Fruit fly (Drosophila melanogaster) whole organism, embryonic: Measurements from ENCODE around the gene CG44004.
A peak's percentile ranks its signal among the peaks of the same experiment; 100 is the strongest.

ENCODE experiments used
- ATbp ChIP-seq: fragments of 200-800 bp; sonication (Bioruptor generic); optimal IDR thresholded peaks from 2 replicates; lab custom pipeline; 2017; ENCODE audit warnings: missing biosample characterization, mild to moderate bottlenecking, missing genetic modification characterization, missing genetic modification reagents
- B-H1 ChIP-seq: fragments of 200-800 bp; sonication (Bioruptor generic); IDR thresholded peaks from 3 replicates; pipeline ENCODE4 v1.3.6; 2022; ENCODE audit warnings: missing biosample characterization, missing genetic modification characterization
- Bteb2 ChIP-seq: fragments of 200-800 bp; sonication (Bioruptor generic); optimal IDR thresholded peaks from 2 replicates; lab custom pipeline; 2016; ENCODE audit warnings: missing biosample characterization, missing genetic modification characterization
- CG11504 ChIP-seq: fragments of 200-800 bp; sonication (Bioruptor generic); optimal IDR thresholded peaks from 3 replicates; lab custom pipeline; 2019; ENCODE audit warnings: missing biosample characterization, mild to moderate bottlenecking, missing genetic modification characterization, moderate library complexity
- CG11723 ChIP-seq: fragments of 200-800 bp; sonication (Bioruptor generic); optimal IDR thresholded peaks from 2 replicates; lab custom pipeline; 2017; ENCODE audit warnings: missing biosample characterization, mild to moderate bottlenecking, missing genetic modification characterization
- CG12391 ChIP-seq: fragments of 200-800 bp; sonication (Bioruptor generic); optimal IDR thresholded peaks from 3 replicates; lab custom pipeline; 2018; ENCODE audit warnings: missing biosample characterization, mild to moderate bottlenecking, missing genetic modification characterization, moderate library complexity
- CG14014 ChIP-seq: fragments of 200-800 bp; sonication (Bioruptor generic); IDR thresholded peaks from 2 replicates; pipeline ENCODE4 v1.3.6; 2022; ENCODE audit warnings: missing biosample characterization, missing genetic modification characterization
- CG16779 ChIP-seq: fragments of 200-800 bp; sonication (Bioruptor generic); IDR thresholded peaks from 2 replicates; pipeline ENCODE4 v1.3.6; 2022; ENCODE audit warnings: missing biosample characterization, missing genetic modification characterization
- CG16813 ChIP-seq: fragments of 200-800 bp; sonication (Bioruptor generic); IDR thresholded peaks from 3 replicates; pipeline ENCODE4 v1.3.6; 2022; ENCODE audit warnings: missing biosample characterization, missing genetic modification characterization; ENCODE audit not compliant: partially characterized antibody
- CG17361 ChIP-seq: fragments of 200-800 bp; sonication (Bioruptor generic); IDR thresholded peaks from 3 replicates; pipeline ENCODE4 v1.3.6; 2022; ENCODE audit warnings: missing biosample characterization, missing genetic modification characterization
- CG30403 ChIP-seq: fragments of 200-800 bp; sonication (Bioruptor generic); optimal IDR thresholded peaks from 3 replicates; lab custom pipeline; 2016; ENCODE audit warnings: missing biosample characterization, missing genetic modification characterization
- CG42726 ChIP-seq: fragments of 200-800 bp; sonication (Bioruptor generic); IDR thresholded peaks from 2 replicates; pipeline ENCODE4 v1.3.6; 2022; ENCODE audit warnings: missing biosample characterization, missing genetic modification characterization; ENCODE audit not compliant: partially characterized antibody
- CG4424 ChIP-seq: fragments of 200-800 bp; sonication (Bioruptor generic); optimal IDR thresholded peaks from 3 replicates; lab custom pipeline; 2016; ENCODE audit warnings: missing biosample characterization, missing genetic modification characterization
- CG4707 ChIP-seq: fragments of 200-800 bp; sonication (Bioruptor generic); optimal IDR thresholded peaks from 2 replicates; lab custom pipeline; 2018; ENCODE audit warnings: missing biosample characterization, mild to moderate bottlenecking, missing genetic modification characterization, moderate library complexity
- CG4730 ChIP-seq: fragments of 200-800 bp; sonication (Bioruptor generic); IDR thresholded peaks from 2 replicates; pipeline ENCODE4 v1.3.6; 2022; ENCODE audit warnings: missing biosample characterization, missing genetic modification characterization
- CG5953 ChIP-seq: fragments of 200-800 bp; sonication (Bioruptor generic); IDR thresholded peaks from 2 replicates; pipeline ENCODE4 v1.3.6; 2022; ENCODE audit warnings: missing biosample characterization, missing genetic modification characterization
- CG7839 ChIP-seq: fragments of 200-800 bp; sonication (Bioruptor generic); optimal IDR thresholded peaks from 3 replicates; lab custom pipeline; 2018; ENCODE audit warnings: missing biosample characterization, mild to moderate bottlenecking, missing genetic modification characterization, moderate library complexity
- CG8281 ChIP-seq: fragments of 200-800 bp; sonication (Bioruptor generic); optimal IDR thresholded peaks from 2 replicates; lab custom pipeline; 2018; ENCODE audit warnings: missing biosample characterization, mild to moderate bottlenecking, missing genetic modification characterization, moderate library complexity
- CoRest ChIP-seq: fragments of 200-800 bp; sonication (Bioruptor generic); optimal IDR thresholded peaks from 3 replicates; lab custom pipeline; 2018; ENCODE audit warnings: missing biosample characterization, mild to moderate bottlenecking, missing genetic modification characterization, moderate library complexity
- D ChIP-seq, 2 experiments: fragments of 200-800 bp in 1 of 2; fragments of >200 bp in 1 of 2; sonication (Bioruptor generic) in 1 of 2; optimal IDR thresholded peaks; 2 replicates in 1 of 2; 3 replicates in 1 of 2; lab custom pipeline; 2017; ENCODE audit warnings: mild to moderate bottlenecking in 1 of 2, missing biosample characterization in 1 of 2, missing genetic modification characterization in 1 of 2, missing genetic modification reagents in 1 of 2
- D19A ChIP-seq: fragments of 200-800 bp; optimal IDR thresholded peaks from 3 replicates; lab custom pipeline; 2019; ENCODE audit warnings: missing biosample characterization, mild to moderate bottlenecking, missing genetic modification characterization, moderate library complexity
- Dfd ChIP-seq, 2 experiments: fragments of >200 bp; optimal IDR thresholded peaks; 2 replicates each; lab custom pipeline; 2017; ENCODE audit warnings: missing biosample characterization in 2 of 2, missing genetic modification characterization in 2 of 2
- Dip3 ChIP-seq: fragments of 200-800 bp; sonication (Bioruptor generic); optimal IDR thresholded peaks from 3 replicates; lab custom pipeline; 2016; ENCODE audit warnings: missing biosample characterization, missing genetic modification characterization
- Eip74EF ChIP-seq, 2 experiments: fragments of 200-800 bp in 1 of 2; fragments of >200 bp in 1 of 2; sonication (Bioruptor generic) in 1 of 2; optimal IDR thresholded peaks; 2 replicates each; lab custom pipeline; 2017 to 2019; ENCODE audit warnings: missing biosample characterization in 2 of 2, missing genetic modification characterization in 2 of 2, mild to moderate bottlenecking in 1 of 2, moderate library complexity in 1 of 2
- HmgD ChIP-seq: fragments of 200-800 bp; sonication (Bioruptor generic); optimal IDR thresholded peaks from 3 replicates; lab custom pipeline; 2016; ENCODE audit warnings: missing biosample characterization, missing genetic modification characterization
- Hr51 ChIP-seq, 2 experiments: fragments of 200-800 bp; sonication (Bioruptor generic); optimal IDR thresholded peaks; 2 replicates in 1 of 2; 3 replicates in 1 of 2; lab custom pipeline; 2016 to 2018; ENCODE audit warnings: missing biosample characterization in 2 of 2, missing genetic modification characterization in 2 of 2, mild to moderate bottlenecking in 1 of 2, moderate library complexity in 1 of 2
- Mes4 ChIP-seq: fragments of 200-800 bp; sonication (Bioruptor generic); optimal IDR thresholded peaks from 2 replicates; lab custom pipeline; 2016; ENCODE audit warnings: missing biosample characterization, missing genetic modification characterization
- NC2α ChIP-seq: fragments of 200-800 bp; sonication (Bioruptor generic); optimal IDR thresholded peaks from 2 replicates; lab custom pipeline; 2016; ENCODE audit warnings: missing biosample characterization, missing genetic modification characterization
- NFAT ChIP-seq: fragments of 200-800 bp; sonication (Bioruptor generic); IDR thresholded peaks from 2 replicates; pipeline ENCODE4 v1.3.6; 2022; ENCODE audit warnings: missing biosample characterization, missing genetic modification characterization
- Ptx1 ChIP-seq: fragments of 200-800 bp; sonication (Bioruptor generic); IDR thresholded peaks from 2 replicates; pipeline ENCODE4 v1.3.6; 2022; ENCODE audit warnings: missing biosample characterization, missing genetic modification characterization
- Sin3A ChIP-seq: fragments of >200 bp; optimal IDR thresholded peaks from 2 replicates; lab custom pipeline; 2018
- Trl ChIP-seq, 3 experiments: fragments of >200 bp in 2 of 3; fragments of 200-800 bp in 1 of 3; sonication (Bioruptor generic) in 1 of 3; optimal IDR thresholded peaks; 2 replicates in 1 of 3; 3 replicates in 2 of 3; lab custom pipeline; 2016 to 2017; ENCODE audit warnings: missing biosample characterization in 1 of 3, missing genetic modification characterization in 1 of 3
- Usf ChIP-seq: fragments of 200-800 bp; sonication (Bioruptor generic); optimal IDR thresholded peaks from 2 replicates; lab custom pipeline; 2017; ENCODE audit warnings: missing genotype, missing biosample characterization, missing genetic modification characterization
- bab2 ChIP-seq: fragments of 200-800 bp; sonication (Bioruptor generic); optimal IDR thresholded peaks from 2 replicates; lab custom pipeline; 2016; ENCODE audit warnings: missing biosample characterization, missing genetic modification characterization
- cato ChIP-seq: fragments of 200-800 bp; sonication (Bioruptor generic); optimal IDR thresholded peaks from 2 replicates; lab custom pipeline; 2016; ENCODE audit warnings: missing biosample characterization, missing genetic modification characterization, borderline replicate concordance
- caup ChIP-seq: fragments of 200-800 bp; sonication (Bioruptor generic); optimal IDR thresholded peaks from 3 replicates; lab custom pipeline; 2017; ENCODE audit warnings: missing biosample characterization, mild to moderate bottlenecking, missing genetic modification characterization, moderate library complexity; ENCODE audit not compliant: severe bottlenecking
- chif ChIP-seq, 2 experiments: fragments of 200-800 bp; sonication (Bioruptor generic); optimal IDR thresholded peaks; 3 replicates each; lab custom pipeline; 2016; ENCODE audit warnings: missing biosample characterization in 2 of 2, missing genetic modification characterization in 2 of 2
- chinmo ChIP-seq: fragments of 200-800 bp; sonication (Bioruptor generic); IDR thresholded peaks from 4 replicates; pipeline ENCODE4 v1.3.6; 2022; ENCODE audit warnings: missing biosample characterization, missing genetic modification characterization; ENCODE audit not compliant: partially characterized antibody
- fru ChIP-seq: fragments of >200 bp; optimal IDR thresholded peaks from 2 replicates; lab custom pipeline; 2017
- gcm2 ChIP-seq: fragments of 200-800 bp; sonication (Bioruptor generic); optimal IDR thresholded peaks from 2 replicates; lab custom pipeline; 2016; ENCODE audit warnings: missing biosample characterization, missing genetic modification characterization
- klu ChIP-seq: fragments of 200-800 bp; sonication (Bioruptor generic); IDR thresholded peaks from 2 replicates; pipeline ENCODE4 v1.3.6; 2022; ENCODE audit warnings: missing biosample characterization, missing genetic modification characterization
- pb ChIP-seq: fragments of 200-800 bp; sonication (Bioruptor generic); optimal IDR thresholded peaks from 3 replicates; lab custom pipeline; 2016; ENCODE audit warnings: missing biosample characterization, missing genetic modification characterization
- pfk ChIP-seq: fragments of 200-800 bp; sonication (Bioruptor generic); optimal IDR thresholded peaks from 2 replicates; lab custom pipeline; 2018; ENCODE audit warnings: missing biosample characterization, mild to moderate bottlenecking, missing genetic modification characterization, moderate library complexity
- prd ChIP-seq, 3 experiments: fragments of >200 bp in 2 of 3; fragments of 200-800 bp in 1 of 3; sonication (Bioruptor generic) in 1 of 3; optimal IDR thresholded peaks in 2 of 3; IDR thresholded peaks in 1 of 3; 2 replicates in 2 of 3; 3 replicates in 1 of 3; pipeline versions ENCODE4 v1.3.6 to Lab custom; 2017 to 2022; ENCODE audit warnings: missing biosample characterization in 1 of 3, missing genetic modification characterization in 1 of 3
- sens ChIP-seq: fragments of 200-800 bp; sonication (Bioruptor generic); peaks from one replicate; lab custom pipeline; 2016; ENCODE audit warnings: missing biosample characterization, missing genetic modification characterization
- slbo ChIP-seq: fragments of 200-800 bp; sonication (Bioruptor generic); IDR thresholded peaks from 2 replicates; pipeline ENCODE4 v1.3.6; 2022; ENCODE audit warnings: missing biosample characterization, missing genetic modification characterization
- slp2 ChIP-seq: fragments of 200-800 bp; sonication (Bioruptor generic); optimal IDR thresholded peaks from 2 replicates; lab custom pipeline; 2016; ENCODE audit warnings: missing biosample characterization, missing genetic modification characterization
- stwl ChIP-seq: fragments of 200-800 bp; sonication (Bioruptor generic); optimal IDR thresholded peaks from 3 replicates; lab custom pipeline; 2018; ENCODE audit warnings: missing biosample characterization, mild to moderate bottlenecking, missing genetic modification characterization, moderate library complexity
- sug ChIP-seq: fragments of 200-800 bp; optimal IDR thresholded peaks from 2 replicates; lab custom pipeline; 2019; ENCODE audit warnings: missing biosample characterization, mild to moderate bottlenecking, missing genetic modification characterization, moderate library complexity

The CG44004 gene

DNA sequence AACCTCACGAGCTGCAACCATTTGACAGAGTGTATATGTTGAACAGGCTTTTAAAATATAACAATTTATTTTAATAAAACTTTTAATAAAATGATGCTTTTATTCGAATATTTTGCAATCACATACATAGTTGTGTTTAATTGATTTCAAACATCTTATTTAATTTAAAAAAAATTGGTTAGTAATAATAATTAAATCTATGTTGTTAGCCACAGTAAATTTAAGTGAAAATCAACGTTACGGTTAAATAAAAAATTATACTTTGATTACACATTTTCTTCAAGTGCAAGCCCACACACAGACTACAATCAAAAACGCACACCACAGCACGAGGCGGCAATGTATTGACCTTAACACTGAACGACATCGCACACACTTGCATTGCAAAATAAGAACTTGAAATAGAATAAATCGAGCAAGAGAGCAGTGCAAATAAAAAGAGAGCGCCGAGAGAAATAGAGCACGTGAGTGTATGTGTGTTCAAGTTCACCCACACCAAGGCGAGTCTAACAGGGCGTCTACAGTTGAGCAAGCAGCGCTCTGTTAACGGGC is 10.6 kb downstream of the CG44004 start (continued):
- no peak for TF ChIP-seq pb (GFP tag; lab: Kevin White, UChicago)
- TF ChIP-seq CG11504 (tag; lab: Kevin White, UChicago), result peak; percentile 57
- TF ChIP-seq NC2α, result no peak
- peak; percentile 36 for TF ChIP-seq CG30403 (GFP tag; lab: Kevin White, UChicago)
- TF ChIP-seq CG14014 (GFP tag; lab: Robert Waterston, UW), result peak; percentile 23; the same call in 1 of the 2 replicates
- TF ChIP-seq Usf (GFP tag; lab: Kevin White, UChicago), result no peak
- TF ChIP-seq CG7839, result peak; percentile 50
- no peak for TF ChIP-seq pfk (GFP tag; lab: Kevin White, UChicago)
- TF ChIP-seq slbo (GFP tag; lab: Robert Waterston, UW), result peak; percentile 46
- TF ChIP-seq CG5953 (GFP tag; lab: Robert Waterston, UW), result no peak
- no peak for TF ChIP-seq Bteb2
- peak in 1 of 2 experiments; percentile 32 for TF ChIP-seq Hr51 (GFP tag; optimal IDR thresholded peaks at IDR 0.05; lab: Kevin White, UChicago)
- TF ChIP-seq Ptx1, result 0 out of 2 replicates have a peak, but pooled peaks have one; percentile 24
- no peak for TF ChIP-seq Dfd (GFP tag; optimal IDR thresholded peaks at IDR 0.05; lab: Kevin White, UChicago)
- no peak for TF ChIP-seq bab2 (GFP tag; lab: Kevin White, UChicago)
- no peak for TF ChIP-seq B-H1 (GFP tag; lab: Robert Waterston, UW)
- TF ChIP-seq D19A (tag; lab: Kevin White, UChicago), result peak; percentile 48
- no peak for TF ChIP-seq Sin3A (lab: Kevin White, UChicago)
- TF ChIP-seq CG16813 (GFP tag; lab: Robert Waterston, UW), result no peak
- no peak for TF ChIP-seq HmgD (GFP tag; lab: Kevin White, UChicago)
- no peak for TF ChIP-seq slp2
- TF ChIP-seq prd (optimal IDR thresholded peaks at IDR 0.05; lab: Kevin White, UChicago), result no peak
- TF ChIP-seq prd (GFP tag; IDR thresholded peaks at IDR 0.05; lab: Robert Waterston, UW), result no peak; the same call in 2 of the 3 replicates
- TF ChIP-seq NFAT (GFP tag; lab: Robert Waterston, UW), result no peak
- no peak for TF ChIP-seq CG4707 (GFP tag; lab: Kevin White, UChicago)
- TF ChIP-seq CG4730, result no peak
- no peak for TF ChIP-seq Mes4 (GFP tag; lab: Kevin White, UChicago)
- no peak for TF ChIP-seq cato (GFP tag; lab: Kevin White, UChicago)
- no peak for TF ChIP-seq gcm2 (GFP tag; lab: Kevin White, UChicago)
- TF ChIP-seq CG17361 (GFP tag; lab: Robert Waterston, UW), result peak; percentile 62; the same call in 2 of the 3 replicates
- TF ChIP-seq Trl (optimal IDR thresholded peaks at IDR 0.05; lab: Kevin White, UChicago), result peak; percentile 78 to 84
- no peak for TF ChIP-seq Trl (GFP tag; optimal IDR thresholded peaks at IDR 0.05; lab: Kevin White, UChicago)
- TF ChIP-seq CG42726, result no peak
- TF ChIP-seq sens (GFP tag; lab: Kevin White, UChicago), result peak; percentile 65
- peak; percentile 60 for TF ChIP-seq CoRest (tag; lab: Kevin White, UChicago)
- no peak for TF ChIP-seq Eip74EF (GFP tag; optimal IDR thresholded peaks at IDR 0.05; lab: Kevin White, UChicago)
- no peak for TF ChIP-seq sug (tag; lab: Kevin White, UChicago)
- TF ChIP-seq CG16779 (GFP tag; lab: Robert Waterston, UW), result no peak
- TF ChIP-seq Dip3 (GFP tag; lab: Kevin White, UChicago), result no peak
- TF ChIP-seq fru (lab: Kevin White, UChicago), result no peak
- TF ChIP-seq stwl (tag; lab: Kevin White, UChicago), result peak; percentile 24
- TF ChIP-seq caup (GFP tag; lab: Kevin White, UChicago), result no peak
- TF ChIP-seq klu (GFP tag; lab: Robert Waterston, UW), result no peak
- peak; percentile 56 for TF ChIP-seq CG12391 (tag; lab: Kevin White, UChicago)
- peak; percentile 94; the same call in 3 of the 4 replicates for TF ChIP-seq chinmo
- peak; percentile 1 for TF ChIP-seq CG4424 (GFP tag; lab: Kevin White, UChicago)
- no peak for TF ChIP-seq chif (GFP tag; optimal IDR thresholded peaks at IDR 0.05; lab: Kevin White, UChicago)
- no peak for TF ChIP-seq CG8281
- no peak for TF ChIP-seq ATbp (GFP tag; lab: Kevin White, UChicago)
- TF ChIP-seq CG11723, result no peak
- no peak for TF ChIP-seq D (optimal IDR thresholded peaks at IDR 0.05; lab: Kevin White, UChicago)
- peak; percentile 14 for TF ChIP-seq D (GFP tag; optimal IDR thresholded peaks at IDR 0.05; lab: Kevin White, UChicago)
